Worm (Caenorhabditis elegans): Measurements from ENCODE around the gene B0250.7.

Gene B0250.7

DNA sequence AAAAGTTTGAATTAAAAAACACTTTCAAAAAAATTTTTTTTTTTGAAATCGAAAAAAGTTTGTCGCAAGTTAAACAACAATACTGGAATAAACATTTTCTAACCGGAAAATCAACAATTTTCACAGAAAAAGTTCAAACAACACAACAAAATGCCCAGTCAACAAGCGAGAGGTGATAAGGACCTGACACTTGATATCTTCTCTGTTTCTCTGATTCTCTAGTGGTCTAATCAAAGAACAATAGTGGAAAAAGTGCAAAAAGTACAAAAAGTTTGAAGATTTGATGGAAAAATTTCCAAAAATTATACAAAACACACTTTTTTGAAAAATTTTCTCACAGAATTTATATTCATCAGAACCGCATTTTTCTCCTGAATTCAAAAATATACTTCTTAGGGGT lies 52.4 kb downstream of the B0250.7 start:
- TF ChIP-seq elt-1 (tag; optimal IDR thresholded peaks at IDR 0.05; ENCODE audit: borderline replicate concordance, insufficient read depth) (no peak), mep-1 (tag; optimal IDR thresholded peaks at IDR 0.05) (no peak), nhr-76 (tag; optimal IDR thresholded peaks at IDR 0.05) (no peak), unc-120 (tag; optimal IDR thresholded peaks at IDR 0.05; ENCODE audit: poor library complexity, severe bottlenecking) (no peak), nhr-28 (tag; optimal IDR thresholded peaks at IDR 0.05) (no peak)
